Fruit fly (Drosophila melanogaster): ENCODE results near the gene CG33189.

The CG33189 gene

DNA sequence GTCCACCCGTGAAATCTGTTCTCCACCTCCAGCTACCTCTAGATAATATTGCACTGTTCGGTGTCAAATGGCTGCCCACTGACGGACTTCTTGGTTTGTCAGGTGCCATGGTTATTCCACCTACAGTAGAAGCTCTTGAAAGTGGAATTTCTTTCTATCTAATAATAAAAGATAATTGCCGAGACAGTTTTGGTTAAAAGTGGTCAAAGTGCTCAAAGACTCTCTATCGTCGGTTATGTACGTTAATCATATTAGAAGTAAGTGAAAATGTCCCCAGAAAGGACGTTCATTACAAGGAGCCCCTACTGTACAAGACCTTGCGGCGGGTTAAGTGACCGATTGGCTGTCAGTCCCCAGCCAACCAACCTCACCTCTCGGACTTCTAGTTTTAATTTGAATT is 36.4 kb downstream of the CG33189 start (continued):
- TF ChIP-seq CG13287 (GFP tag; IDR thresholded peaks at IDR 0.05; ENCODE audit: partially characterized antibody) (no peak), CG3726 (GFP tag; IDR thresholded peaks at IDR 0.05) (no peak), Jarid2 (GFP tag; optimal IDR thresholded peaks at IDR 0.05) (no peak), wor (GFP tag; IDR thresholded peaks at IDR 0.05) (no peak), HLH54F (GFP tag; optimal IDR thresholded peaks at IDR 0.05) (peak; percentile 23), scrt (GFP tag; optimal IDR thresholded peaks at IDR 0.05) (no peak), inv (GFP tag; IDR thresholded peaks at IDR 0.05; ENCODE audit: partially characterized antibody) (no peak), Atf3 (GFP tag; optimal IDR thresholded peaks at IDR 0.05) (no peak), grau (tag; optimal IDR thresholded peaks at IDR 0.05) (peak; percentile 91), btn (GFP tag; optimal IDR thresholded peaks at IDR 0.05) (no peak), CG10543 (GFP tag; optimal IDR thresholded peaks at IDR 0.05) (peak; percentile 9), row (GFP tag; IDR thresholded peaks at IDR 0.05) (peak; percentile 85), CG9876 (GFP tag; optimal IDR thresholded peaks at IDR 0.05) (no peak), CG11085 (GFP tag; IDR thresholded peaks at IDR 0.05) (no peak), wek (GFP tag; optimal IDR thresholded peaks at IDR 0.05) (no peak), seq (GFP tag; IDR thresholded peaks at IDR 0.05) (no peak), H15 (GFP tag; IDR thresholded peaks at IDR 0.05) (0 out of 3 replicates have a peak, but pooled peaks have one; percentile 21), C15 (GFP tag; IDR thresholded peaks at IDR 0.05) (0 out of 3 replicates have a peak, but pooled peaks have one; percentile 55), sens (GFP tag) (no peak), salm (tag; optimal IDR thresholded peaks at IDR 0.05) (no peak), CG3281 (GFP tag; optimal IDR thresholded peaks at IDR 0.05) (peak; percentile 11), CG10321 (GFP tag; IDR thresholded peaks at IDR 0.05) (no peak), phol (tag; optimal IDR thresholded peaks at IDR 0.05) (peak; percentile 37), amos (GFP tag; IDR thresholded peaks at IDR 0.05; ENCODE audit: partially characterized antibody) (no peak), CG18619 (GFP tag; optimal IDR thresholded peaks at IDR 0.05) (peak; percentile 39), CG10431 (GFP tag; optimal IDR thresholded peaks at IDR 0.05) (no peak), CG8944 (GFP tag; optimal IDR thresholded peaks at IDR 0.05) (peak; percentile 51), CG8924 (tag; optimal IDR thresholded peaks at IDR 0.05) (peak; percentile 7), CG4424 (GFP tag; optimal IDR thresholded peaks at IDR 0.05) (peak; percentile 39), CG12659 (GFP tag; optimal IDR thresholded peaks at IDR 0.05) (peak; percentile 11), Usf (GFP tag; optimal IDR thresholded peaks at IDR 0.05) (no peak), tio (GFP tag; optimal IDR thresholded peaks at IDR 0.05) (peak; percentile 26), ci (GFP tag; IDR thresholded peaks at IDR 0.05) (peak; percentile 63; the same call in 2 of the 3 replicates), CG12391 (tag; optimal IDR thresholded peaks at IDR 0.05) (peak; percentile 43), CG2678 (tag; optimal IDR thresholded peaks at IDR 0.05) (peak; percentile 57), dmrt11E (tag; optimal IDR thresholded peaks at IDR 0.05) (no peak), CG10462 (GFP tag; optimal IDR thresholded peaks at IDR 0.05) (no peak), CG4328 (GFP tag; optimal IDR thresholded peaks at IDR 0.05) (no peak), CG8359 (GFP tag; optimal IDR thresholded peaks at IDR 0.05; ENCODE audit: borderline replicate concordance) (no peak), chinmo (GFP tag; IDR thresholded peaks at IDR 0.05; ENCODE audit: partially characterized antibody) (0 out of 4 replicates have a peak, but pooled peaks have one; percentile 17), prd (optimal IDR thresholded peaks at IDR 0.05) (no peak), prd (GFP tag; IDR thresholded peaks at IDR 0.05) (peak; percentile 68), Ada2b (GFP tag; IDR thresholded peaks at IDR 0.05) (peak; percentile 65), cg (GFP tag; optimal IDR thresholded peaks at IDR 0.05) (no peak), tin (GFP tag; optimal IDR thresholded peaks at IDR 0.05) (peak; percentile 22), CG17385 (GFP tag; optimal IDR thresholded peaks at IDR 0.05) (peak; percentile 30), gce (GFP tag; IDR thresholded peaks at IDR 0.05) (0 out of 3 replicates have a peak, but pooled peaks have one; percentile 14), eve (GFP tag; optimal IDR thresholded peaks at IDR 0.05) (peak in 1 of 2 experiments; percentile 13), bowl (GFP tag; IDR thresholded peaks at IDR 0.05) (no peak), tgo (GFP tag; IDR thresholded peaks at IDR 0.05) (peak; percentile 62; the same call in 2 of the 3 replicates), insv (GFP tag; optimal IDR thresholded peaks at IDR 0.05) (no peak)

Measured in whole organism, embryonic.